Fruit fly (Drosophila melanogaster): ENCODE data around the gene Mlc1.

DNA sequence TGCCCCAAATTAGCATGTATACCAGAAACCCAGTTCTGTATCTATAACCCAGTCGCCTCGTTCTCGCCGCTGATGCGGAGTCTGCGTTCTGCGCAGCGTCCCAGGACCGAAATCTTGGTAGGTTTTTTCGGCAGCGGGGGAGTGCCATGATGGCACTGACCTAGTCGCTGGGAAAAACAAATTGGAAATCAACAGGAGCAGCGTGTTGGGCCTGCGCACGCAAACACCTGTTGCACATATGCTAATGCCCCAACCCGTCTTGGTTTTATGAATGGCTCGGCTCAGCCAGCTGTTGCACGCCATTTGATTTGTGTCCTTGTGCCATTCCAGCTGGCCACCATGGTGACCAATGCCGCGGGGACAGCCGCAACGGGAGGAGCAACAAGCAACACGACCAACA, 2.9 kb upstream of the Mlc1 start:
- TF ChIP-seq CTCF (optimal IDR thresholded peaks at IDR 0.05), result no peak
- TF ChIP-seq CG8478 (optimal IDR thresholded peaks at IDR 0.05), result no peak
